Fruit fly (Drosophila melanogaster): ENCODE measurements around the gene lush.

lush gene

dm6 chr3L:19561745-19562144, 44.1 kb downstream of the lush start (continued):
- TF ChIP-seq Sry-β (GFP tag; optimal IDR thresholded peaks at IDR 0.05) (no peak), Dbx (GFP tag; IDR thresholded peaks at IDR 0.05) (no peak), B-H2 (GFP tag; optimal IDR thresholded peaks at IDR 0.05) (no peak), CG15269 (tag; optimal IDR thresholded peaks at IDR 0.05) (peak; percentile 25), MTF-1 (GFP tag; optimal IDR thresholded peaks at IDR 0.05; ENCODE audit: borderline replicate concordance) (no peak), MESR4 (GFP tag; optimal IDR thresholded peaks at IDR 0.05) (no peak), slbo (GFP tag; IDR thresholded peaks at IDR 0.05) (peak; percentile 23), CG8359 (GFP tag; optimal IDR thresholded peaks at IDR 0.05; ENCODE audit: borderline replicate concordance) (no peak), sd (tag; optimal IDR thresholded peaks at IDR 0.05) (no peak), otp (GFP tag; IDR thresholded peaks at IDR 0.05) (no peak), CG14667 (GFP tag; IDR thresholded peaks at IDR 0.05) (no peak), CG6813 (GFP tag; optimal IDR thresholded peaks at IDR 0.05) (no peak), sr (GFP tag; IDR thresholded peaks at IDR 0.05) (no peak), CG15514 (GFP tag; optimal IDR thresholded peaks at IDR 0.05) (peak; percentile 23), CG6175 (GFP tag; IDR thresholded peaks at IDR 0.05) (no peak), D19A (tag; optimal IDR thresholded peaks at IDR 0.05) (no peak), tap (tag; optimal IDR thresholded peaks at IDR 0.05) (no peak), jigr1 (GFP tag; IDR thresholded peaks at IDR 0.05) (no peak), gfzf (GFP tag; optimal IDR thresholded peaks at IDR 0.05) (no peak), Sry-δ (GFP tag; optimal IDR thresholded peaks at IDR 0.05) (no peak), CG6272 (GFP tag; IDR thresholded peaks at IDR 0.05) (no peak), scrt (GFP tag; optimal IDR thresholded peaks at IDR 0.05) (peak; percentile 33), cg (GFP tag; optimal IDR thresholded peaks at IDR 0.05) (no peak), nom (GFP tag; optimal IDR thresholded peaks at IDR 0.05) (no peak), CG11456 (GFP tag; IDR thresholded peaks at IDR 0.05) (no peak), H15 (GFP tag; IDR thresholded peaks at IDR 0.05) (no peak), tgo (GFP tag; IDR thresholded peaks at IDR 0.05) (no peak), ssp (GFP tag; IDR thresholded peaks at IDR 0.05) (no peak), CG11398 (GFP tag; optimal IDR thresholded peaks at IDR 0.05) (no peak), CG2889 (GFP tag; IDR thresholded peaks at IDR 0.05) (no peak), HLH3B (GFP tag; IDR thresholded peaks at IDR 0.05) (no peak), CG12391 (tag; optimal IDR thresholded peaks at IDR 0.05) (peak; percentile 22), pan (optimal IDR thresholded peaks at IDR 0.05) (no peak), pan (GFP tag; optimal IDR thresholded peaks at IDR 0.05 in 1 of 2, IDR thresholded peaks at IDR 0.05 in 1 of 2) (peak in 1 of 2 experiments; percentile 36), CG30403 (GFP tag; optimal IDR thresholded peaks at IDR 0.05) (peak; percentile 66), CG2199 (GFP tag; IDR thresholded peaks at IDR 0.05) (no peak), Bteb2 (GFP tag; optimal IDR thresholded peaks at IDR 0.05) (peak; percentile 21), danr (GFP tag; IDR thresholded peaks at IDR 0.05) (no peak), CG2875 (GFP tag; optimal IDR thresholded peaks at IDR 0.05) (no peak), Atf3 (GFP tag; optimal IDR thresholded peaks at IDR 0.05) (no peak), sc (optimal IDR thresholded peaks at IDR 0.05) (no peak), sc (GFP tag; optimal IDR thresholded peaks at IDR 0.05) (no peak), CG34224 (GFP tag; IDR thresholded peaks at IDR 0.05; ENCODE audit: partially characterized antibody) (no peak), Oaz (GFP tag; IDR thresholded peaks at IDR 0.05) (no peak), CG18476 (GFP tag; optimal IDR thresholded peaks at IDR 0.05) (no peak), stc (GFP tag; IDR thresholded peaks at IDR 0.05) (no peak), Rfx (GFP tag; IDR thresholded peaks at IDR 0.05) (0 out of 2 replicates have a peak, but pooled peaks have one; percentile 24), Oli (tag; optimal IDR thresholded peaks at IDR 0.05) (peak; percentile 26), Gug (GFP tag; IDR thresholded peaks at IDR 0.05) (no peak), nau (GFP tag; optimal IDR thresholded peaks at IDR 0.05) (no peak), Hmr (GFP tag; optimal IDR thresholded peaks at IDR 0.05) (peak; percentile 53), CG9817 (tag; optimal IDR thresholded peaks at IDR 0.05) (no peak)
